Worm (Caenorhabditis elegans) whole organism, young adult: Measurements from ENCODE around the gene F56C3.10.

Experiments used
- B0336.3 ChIP-seq: fragments of 200-800 bp; sonication (Bioruptor generic); IDR thresholded peaks from 2 replicates; pipeline ENCODE4 v1.3.6; 2022; ENCODE audit warnings: missing genetic modification characterization, missing compliant biosample characterization
- C17E4.6 ChIP-seq: fragments of 200-800 bp; sonication (Bioruptor generic); IDR thresholded peaks from 2 replicates; pipeline ENCODE4 v1.3.6; 2022; ENCODE audit warnings: missing genetic modification reagents, missing genetic modification characterization, missing compliant biosample characterization
- F22D6.2 ChIP-seq: sonication (generic microtip); optimal IDR thresholded peaks from 2 replicates; lab custom pipeline; 2016; ENCODE audit warnings: mild to moderate bottlenecking, missing genetic modification characterization, missing compliant biosample characterization
- F23B12.7 ChIP-seq: sonication (generic microtip); optimal IDR thresholded peaks from 2 replicates; lab custom pipeline; 2017; ENCODE audit warnings: missing genetic modification characterization, mild to moderate bottlenecking, missing compliant biosample characterization, antibody characterized with exemption, moderate library complexity; ENCODE audit not compliant: insufficient read depth
- F33H1.4 ChIP-seq: fragments of 200-800 bp; sonication (Bioruptor generic); IDR thresholded peaks from 2 replicates; pipeline ENCODE4 v1.3.6; 2022; ENCODE audit warnings: missing genetic modification reagents, missing genetic modification characterization, missing compliant biosample characterization
- F49E8.2 ChIP-seq: sonication (generic microtip); optimal IDR thresholded peaks from 3 replicates; lab custom pipeline; 2017; ENCODE audit warnings: missing genetic modification characterization, mild to moderate bottlenecking, missing compliant biosample characterization, antibody characterized with exemption, moderate library complexity; ENCODE audit not compliant: insufficient read depth
- F57A8.1 ChIP-seq: fragments of 200-800 bp; sonication (Bioruptor generic); optimal IDR thresholded peaks from 2 replicates; lab custom pipeline; 2018; ENCODE audit warnings: mild to moderate bottlenecking, missing genetic modification characterization, moderate library complexity, missing compliant biosample characterization
- K11D2.4 ChIP-seq: fragments of 200-800 bp; sonication (Bioruptor generic); IDR thresholded peaks from 2 replicates; pipeline ENCODE4 v1.3.6; 2022; ENCODE audit warnings: missing genetic modification reagents, missing genetic modification characterization, missing compliant biosample characterization
- Y56A3A.18 ChIP-seq: fragments of 200-800 bp; sonication (Bioruptor generic); IDR thresholded peaks from 2 replicates; pipeline ENCODE4 v1.3.6; 2022; ENCODE audit warnings: missing genetic modification reagents, missing genetic modification characterization, missing compliant biosample characterization
- Y79H2A.3 ChIP-seq: fragments of 200-800 bp; sonication (Bioruptor generic); conservative IDR thresholded peaks from 2 replicates; pipeline ENCODE4 v1.3.6; 2022; ENCODE audit warnings: missing genetic modification reagents, missing genetic modification characterization, missing compliant biosample characterization
- ZK185.1 ChIP-seq: sonication (generic microtip); optimal IDR thresholded peaks from 2 replicates; lab custom pipeline; 2016; ENCODE audit warnings: mild to moderate bottlenecking, missing genetic modification characterization, missing compliant biosample characterization; ENCODE audit not compliant: poor library complexity, severe bottlenecking
- aptf-2 ChIP-seq: fragments of 200-800 bp; sonication (Bioruptor generic); conservative IDR thresholded peaks from 2 replicates; pipeline ENCODE4 v1.3.6; 2022; ENCODE audit warnings: missing genetic modification reagents, missing genetic modification characterization, missing compliant biosample characterization
- atf-7 ChIP-seq: sonication (generic microtip); optimal IDR thresholded peaks from 2 replicates; lab custom pipeline; 2017; ENCODE audit warnings: mild to moderate bottlenecking, missing genetic modification characterization, missing compliant biosample characterization
- cebp-1 ChIP-seq, 2 experiments: fragments of 200-800 bp in 1 of 2; sonication (Bioruptor generic) in 1 of 2; sonication (generic microtip) in 1 of 2; IDR thresholded peaks in 1 of 2; optimal IDR thresholded peaks in 1 of 2; 2 replicates each; pipeline versions ENCODE4 v1.3.6 to Lab custom; 2017 to 2022; ENCODE audit warnings: missing compliant biosample characterization in 2 of 2, missing genetic modification characterization in 2 of 2, mild to moderate bottlenecking in 1 of 2, missing genetic modification reagents in 1 of 2, moderate library complexity in 1 of 2
- cebp-2 ChIP-seq: fragments of 200-800 bp; sonication (Bioruptor generic); IDR thresholded peaks from 2 replicates; pipeline ENCODE4 v1.3.6; 2022; ENCODE audit warnings: missing genetic modification characterization, missing compliant biosample characterization
- ceh-27 ChIP-seq: fragments of 200-800 bp; sonication (Bioruptor generic); optimal IDR thresholded peaks from 2 replicates; lab custom pipeline; 2018; ENCODE audit warnings: mild to moderate bottlenecking, missing genetic modification characterization, moderate library complexity, missing compliant biosample characterization
- dox-1 ChIP-seq: fragments of 200-800 bp; sonication (Bioruptor generic); IDR thresholded peaks from 2 replicates; pipeline ENCODE4 v1.3.6; 2022; ENCODE audit warnings: missing genetic modification reagents, missing genetic modification characterization, missing compliant biosample characterization
- dpff-1 ChIP-seq: sonication (generic microtip); optimal IDR thresholded peaks from 2 replicates; lab custom pipeline; 2017; ENCODE audit warnings: mild to moderate bottlenecking, missing genetic modification characterization, missing compliant biosample characterization
- egl-18 ChIP-seq: fragments of 200-800 bp; sonication (Bioruptor generic); IDR thresholded peaks from 2 replicates; pipeline ENCODE4 v1.3.6; 2022; ENCODE audit warnings: missing genetic modification reagents, missing genetic modification characterization, missing compliant biosample characterization
- egrh-3 ChIP-seq: fragments of 200-800 bp; sonication (Bioruptor generic); IDR thresholded peaks from 2 replicates; pipeline ENCODE4 v1.3.6; 2022; ENCODE audit warnings: missing genetic modification reagents, missing genetic modification characterization, missing compliant biosample characterization
- fkh-3 ChIP-seq: sonication (generic microtip); optimal IDR thresholded peaks from 2 replicates; lab custom pipeline; 2016; ENCODE audit warnings: mild to moderate bottlenecking, missing genetic modification characterization, missing compliant biosample characterization
- gei-17 ChIP-seq: fragments of 200-800 bp; sonication (Bioruptor generic); optimal IDR thresholded peaks from 2 replicates; lab custom pipeline; 2018; ENCODE audit warnings: mild to moderate bottlenecking, missing genetic modification characterization, missing compliant biosample characterization
- hlh-26 ChIP-seq: fragments of 200-800 bp; sonication (Bioruptor generic); conservative IDR thresholded peaks from 2 replicates; pipeline ENCODE4 v1.3.6; 2022; ENCODE audit warnings: missing genetic modification reagents, missing genetic modification characterization, missing compliant biosample characterization
- hmg-1.2 ChIP-seq: fragments of 200-800 bp; sonication (Bioruptor generic); IDR thresholded peaks from 2 replicates; pipeline ENCODE4 v1.3.6; 2022; ENCODE audit warnings: missing genetic modification reagents, missing genetic modification characterization, missing compliant biosample characterization
- hsf-1 ChIP-seq: fragments of 200-800 bp; sonication (Bioruptor generic); IDR thresholded peaks from 2 replicates; pipeline ENCODE4 v1.3.6; 2022; ENCODE audit warnings: missing genetic modification reagents, missing genetic modification characterization, missing compliant biosample characterization
- let-526 ChIP-seq: fragments of 200-800 bp; sonication (Bioruptor generic); IDR thresholded peaks from 2 replicates; pipeline ENCODE4 v1.3.6; 2022; ENCODE audit warnings: missing genetic modification reagents, missing genetic modification characterization, missing compliant biosample characterization
- let-607 ChIP-seq, 2 experiments: fragments of 200-800 bp in 1 of 2; sonication (Bioruptor generic) in 1 of 2; sonication (generic microtip) in 1 of 2; optimal IDR thresholded peaks; 2 replicates each; lab custom pipeline; 2016 to 2018; ENCODE audit warnings: mild to moderate bottlenecking in 2 of 2, missing compliant biosample characterization in 2 of 2, missing genetic modification characterization in 2 of 2, moderate library complexity in 2 of 2, missing genotype in 1 of 2
- lin-26 ChIP-seq: fragments of 200-800 bp; sonication (Bioruptor generic); IDR thresholded peaks from 2 replicates; pipeline ENCODE4 v1.3.6; 2022; ENCODE audit warnings: missing genetic modification reagents, missing genetic modification characterization, missing compliant biosample characterization
- mcd-1 ChIP-seq: fragments of 200-800 bp; sonication (Bioruptor generic); IDR thresholded peaks from 2 replicates; pipeline ENCODE4 v1.3.6; 2022; ENCODE audit warnings: missing genetic modification reagents, missing genetic modification characterization, missing compliant biosample characterization
- mxl-1 ChIP-seq: sonication (generic microtip); optimal IDR thresholded peaks from 2 replicates; lab custom pipeline; 2016; ENCODE audit warnings: missing genetic modification characterization, missing compliant biosample characterization
- nfyb-1 ChIP-seq: fragments of 200-800 bp; sonication (Bioruptor generic); IDR thresholded peaks from 2 replicates; pipeline ENCODE4 v1.3.6; 2022; ENCODE audit warnings: missing genetic modification reagents, missing genetic modification characterization, missing compliant biosample characterization
- nhr-27 ChIP-seq: fragments of 200-800 bp; sonication (Bioruptor generic); optimal IDR thresholded peaks from 2 replicates; lab custom pipeline; 2018; ENCODE audit warnings: mild to moderate bottlenecking, missing genetic modification characterization, moderate library complexity, missing compliant biosample characterization
- nhr-80 ChIP-seq: sonication (generic microtip); optimal IDR thresholded peaks from 2 replicates; lab custom pipeline; 2016; ENCODE audit warnings: missing genetic modification characterization, missing compliant biosample characterization
- rec-8 ChIP-seq, 2 experiments: sonication (generic microtip); optimal IDR thresholded peaks; 2 replicates each; lab custom pipeline; 2016; ENCODE audit warnings: mild to moderate bottlenecking in 2 of 2, missing genetic modification characterization in 2 of 2, missing genetic modification reagents in 2 of 2, missing genotype in 2 of 2, missing biosample characterization in 1 of 2, missing compliant biosample characterization in 1 of 2, moderate library complexity in 1 of 2
- rpc-1 ChIP-seq, 2 experiments: fragments of 150-350 bp in 1 of 2; sonication (generic microtip) in 1 of 2; optimal IDR thresholded peaks; 2 replicates each; lab custom pipeline; 2014 to 2018; ENCODE audit warnings: missing biosample characterization in 1 of 2, missing genetic modification characterization in 1 of 2, missing genetic modification reagents in 1 of 2, missing genotype in 1 of 2
- sdz-38 ChIP-seq: sonication (generic microtip); optimal IDR thresholded peaks from 2 replicates; lab custom pipeline; 2016; ENCODE audit warnings: missing genotype, missing genetic modification characterization, missing compliant biosample characterization
- somi-1 ChIP-seq: fragments of 200-800 bp; sonication (Bioruptor generic); optimal IDR thresholded peaks from 2 replicates; lab custom pipeline; 2018; ENCODE audit warnings: mild to moderate bottlenecking, missing genetic modification characterization, missing compliant biosample characterization
- tbp1 ChIP-seq: fragments of 200-800 bp; sonication (Bioruptor generic); optimal IDR thresholded peaks from 2 replicates; lab custom pipeline; 2018; ENCODE audit warnings: mild to moderate bottlenecking, missing genetic modification characterization, missing compliant biosample characterization
- tbx-9 ChIP-seq: sonication (generic microtip); optimal IDR thresholded peaks from 2 replicates; lab custom pipeline; 2016; ENCODE audit warnings: borderline replicate concordance, missing genetic modification characterization, inconsistent platforms, missing compliant biosample characterization
- ztf-22 ChIP-seq: fragments of 200-800 bp; sonication (Bioruptor generic); optimal IDR thresholded peaks from 2 replicates; lab custom pipeline; 2018; ENCODE audit warnings: mild to moderate bottlenecking, missing genetic modification characterization, moderate library complexity, missing compliant biosample characterization

F56C3.10 gene

DNA sequence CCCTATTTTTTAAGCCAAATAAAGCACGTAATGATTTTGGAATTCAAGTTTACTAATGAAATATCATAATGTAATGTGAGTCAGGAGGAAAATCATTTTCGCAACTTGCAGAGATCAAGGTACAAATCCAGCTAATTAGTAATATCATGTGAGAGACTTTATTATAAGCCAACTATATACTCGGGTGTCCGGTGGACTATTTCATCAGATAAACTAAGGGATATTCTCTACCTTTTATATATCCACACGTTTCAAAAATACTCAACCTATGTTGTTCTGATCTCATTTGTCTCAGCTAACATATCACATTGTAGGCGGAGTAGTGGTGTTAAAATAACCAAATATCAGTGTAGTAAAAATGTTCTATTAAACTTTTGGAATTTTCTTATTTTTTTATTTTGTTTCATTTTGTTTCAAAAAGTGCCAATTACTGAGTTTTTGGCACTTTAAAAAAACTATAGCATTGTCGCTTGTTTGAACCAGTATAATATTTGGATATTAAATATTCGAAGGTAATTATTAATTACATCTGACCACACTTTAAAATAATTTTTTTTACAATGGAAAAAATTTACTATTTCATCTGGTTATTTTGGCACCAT, 8.0 kb upstream of the F56C3.10 start (continued):
- TF ChIP-seq F33H1.4 (GFP tag; lab: Robert Waterston, UW) (no peak), cebp-2 (peak; percentile 81), hsf-1 (GFP tag; lab: Robert Waterston, UW) (no peak), ztf-22 (no peak), egl-18 (GFP tag; lab: Robert Waterston, UW) (peak; percentile 68; the same call in 1 of the 2 replicates), nhr-27 (no peak), Y79H2A.3 (no peak), ZK185.1 (tag; lab: Kevin White, UChicago) (peak; percentile 98), let-607 (tag; optimal IDR thresholded peaks at IDR 0.05; lab: Kevin White, UChicago) (peak in 1 of 2 experiments; percentile 88), egrh-3 (GFP tag; lab: Robert Waterston, UW) (no peak), sdz-38 (no peak), F23B12.7 (peak; percentile 86), ceh-27 (GFP tag; lab: Kevin White, UChicago) (peak; percentile 95), C17E4.6 (peak; percentile 67; the same call in 1 of the 2 replicates), tbp1 (GFP tag; lab: Kevin White, UChicago) (peak; percentile 70), Y56A3A.18 (GFP tag; lab: Robert Waterston, UW) (peak; percentile 97), atf-7 (peak; percentile 93), dpff-1 (no peak), tbx-9 (tag; lab: Kevin White, UChicago) (no peak), K11D2.4 (GFP tag; lab: Robert Waterston, UW) (peak; percentile 96), nhr-80 (tag; lab: Kevin White, UChicago) (peak; percentile 66), somi-1 (GFP tag; lab: Kevin White, UChicago) (peak; percentile 66), let-526 (GFP tag; lab: Robert Waterston, UW) (peak; percentile 64; the same call in 1 of the 2 replicates), rpc-1 (optimal IDR thresholded peaks at IDR 0.05; lab: Kevin White, UChicago) (no peak), rpc-1 (tag; optimal IDR thresholded peaks at IDR 0.05; lab: Kevin White, UChicago) (no peak), cebp-1 (GFP tag; IDR thresholded peaks at IDR 0.05; lab: Robert Waterston, UW) (no peak), cebp-1 (tag; optimal IDR thresholded peaks at IDR 0.05; lab: Kevin White, UChicago) (peak; percentile 93), mxl-1 (no peak), aptf-2 (GFP tag; lab: Robert Waterston, UW) (no peak)

DNA sequence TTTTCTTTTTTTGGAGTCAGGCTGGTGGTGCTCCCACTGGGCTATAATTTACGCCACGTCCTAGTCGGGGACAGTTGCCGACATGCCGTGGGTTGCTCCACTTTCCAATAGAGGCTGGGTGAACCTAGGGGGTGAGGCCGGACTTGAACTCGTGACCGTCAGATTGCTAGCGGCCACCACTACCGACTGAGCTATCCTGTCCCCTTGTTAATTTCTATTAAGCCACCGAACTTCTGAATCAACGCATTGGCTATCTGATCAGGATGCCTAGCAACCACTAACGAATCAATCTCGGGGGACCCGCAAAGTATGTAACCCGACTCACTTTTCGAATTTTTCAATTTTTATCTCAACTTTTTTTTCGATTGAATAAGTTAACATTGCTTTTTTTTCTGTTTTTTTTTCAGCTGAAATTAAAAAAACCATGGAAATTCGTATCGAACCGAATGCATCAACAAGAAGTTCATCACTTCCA, 5.5 kb upstream of the F56C3.10 start, which contains the start of gene F56C3.1:
TSS of gene F56C3.1 (plus strand) at position 425 of the 475 bp plus-strand sequence.
- TF ChIP-seq cebp-1 (GFP tag; IDR thresholded peaks at IDR 0.05; lab: Robert Waterston, UW) (no peak), cebp-1 (tag; optimal IDR thresholded peaks at IDR 0.05; lab: Kevin White, UChicago) (peak; percentile 21), rpc-1 (optimal IDR thresholded peaks at IDR 0.05; lab: Kevin White, UChicago) (no peak), rpc-1 (tag; optimal IDR thresholded peaks at IDR 0.05; lab: Kevin White, UChicago) (peak; percentile 36), F57A8.1 (no peak), hmg-1.2 (GFP tag; lab: Robert Waterston, UW) (0 out of 2 replicates have a peak, but pooled peaks have one; percentile 20), gei-17 (GFP tag; lab: Kevin White, UChicago) (peak; percentile 38), F22D6.2 (tag; lab: Kevin White, UChicago) (no peak), K11D2.4 (GFP tag; lab: Robert Waterston, UW) (peak; percentile 59; the same call in 1 of the 2 replicates), F49E8.2 (tag; lab: Kevin White, UChicago) (no peak), mcd-1 (GFP tag; lab: Robert Waterston, UW) (peak; percentile 49), nfyb-1 (GFP tag; lab: Robert Waterston, UW) (peak; percentile 58; the same call in 1 of the 2 replicates), fkh-3 (tag; lab: Kevin White, UChicago) (no peak), rec-8 (tag; optimal IDR thresholded peaks at IDR 0.05; lab: Kevin White, UChicago) (no peak), sdz-38 (no peak), Y56A3A.18 (GFP tag; lab: Robert Waterston, UW) (0 out of 2 replicates have a peak, but pooled peaks have one; percentile 43), hlh-26 (GFP tag; lab: Robert Waterston, UW) (no peak), B0336.3 (GFP tag; lab: Robert Waterston, UW) (no peak), lin-26 (GFP tag; lab: Robert Waterston, UW) (0 out of 2 replicates have a peak, but pooled peaks have one; percentile 39), dox-1 (GFP tag; lab: Robert Waterston, UW) (peak; percentile 71)
